Worm (Caenorhabditis elegans): ENCODE measurements around the gene fbxa-56.

DNA sequence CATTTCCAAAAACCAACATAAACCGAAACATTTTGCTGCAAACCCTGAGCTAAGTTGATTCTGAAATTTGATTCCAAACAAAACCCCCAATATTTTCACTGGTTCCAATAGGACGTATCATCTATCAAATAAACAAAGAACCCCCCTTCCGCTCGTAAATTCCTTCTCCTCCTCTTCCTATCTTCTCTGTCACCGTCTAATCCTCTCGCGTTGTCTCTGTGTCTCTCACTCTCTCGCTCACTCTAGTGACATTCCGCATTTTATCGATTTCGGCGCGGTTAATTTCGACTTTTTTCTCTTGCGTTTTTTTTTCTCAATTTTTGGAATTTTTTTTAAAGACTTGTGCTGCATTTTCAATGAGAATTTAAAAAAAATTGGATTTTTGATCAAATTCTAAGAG is 44.1 kb upstream of the fbxa-56 start:
- no peak for TF ChIP-seq pha-4 (tag; optimal IDR thresholded peaks at IDR 0.05)
- TF ChIP-seq unc-62 (GFP tag; optimal IDR thresholded peaks at IDR 0.05), result no peak
- no peak for TF ChIP-seq ztf-28 (GFP tag; IDR thresholded peaks at IDR 0.05)
